Worm (Caenorhabditis elegans) whole organism, mixed stage, embryonic: Measurements from ENCODE around the gene yap-1.

Experiments used
- M03D4.4 ChIP-seq: sonication (generic microtip); optimal IDR thresholded peaks from 2 replicates; lab custom pipeline; 2017; ENCODE audit warnings: mild to moderate bottlenecking, missing genetic modification characterization, missing compliant biosample characterization
- bed-3 ChIP-seq: fragments of 200-800 bp; sonication (Bioruptor generic); optimal IDR thresholded peaks from 3 replicates; lab custom pipeline; 2018; ENCODE audit warnings: mild to moderate bottlenecking, missing genetic modification characterization, moderate library complexity, missing compliant biosample characterization
- drap-1 ChIP-seq: fragments of 200-800 bp; sonication (Bioruptor generic); optimal IDR thresholded peaks from 3 replicates; lab custom pipeline; 2018; ENCODE audit warnings: mild to moderate bottlenecking, missing genetic modification characterization, missing compliant biosample characterization
- elt-3 ChIP-seq: fragments of 150-350 bp; optimal IDR thresholded peaks from 2 replicates; lab custom pipeline; 2014; ENCODE audit warnings: missing biosample characterization, missing genetic modification characterization
- mep-1 ChIP-seq: fragments of 150-350 bp; optimal IDR thresholded peaks from 2 replicates; lab custom pipeline; 2017; ENCODE audit warnings: missing biosample characterization, missing genetic modification reagents, missing genetic modification characterization, inconsistent platforms
- nhr-28 ChIP-seq: fragments of 150-350 bp; optimal IDR thresholded peaks from 2 replicates; lab custom pipeline; 2014; ENCODE audit warnings: missing biosample characterization, missing genetic modification characterization
- unc-39 ChIP-seq: fragments of 150-350 bp; optimal IDR thresholded peaks from 2 replicates; lab custom pipeline; 2014; ENCODE audit warnings: missing biosample characterization, missing genetic modification characterization

DNA sequence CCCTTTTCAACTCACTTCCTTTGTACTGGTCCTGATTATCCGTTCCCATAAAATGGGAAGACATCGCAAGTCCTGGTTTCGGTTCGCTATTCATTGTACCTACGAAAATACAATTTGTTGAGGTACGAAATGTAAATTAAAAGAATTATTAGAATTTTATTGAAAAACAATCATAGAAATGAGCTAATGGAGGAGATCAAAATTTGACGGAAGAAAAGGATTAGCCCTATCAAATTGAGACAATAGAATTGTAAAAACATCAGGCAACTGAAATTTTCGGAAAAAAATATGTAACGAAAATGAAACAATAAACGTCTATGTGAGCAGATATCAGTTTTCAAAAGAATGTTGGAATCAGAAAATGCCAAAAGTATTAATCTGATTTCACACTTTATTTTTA lies 30.2 kb downstream of the yap-1 start, which contains the start of gene mbr-1:
- TF ChIP-seq drap-1 (GFP tag; lab: Kevin White, UChicago) (no peak), bed-3 (GFP tag; lab: Kevin White, UChicago) (no peak), mep-1 (tag; lab: Kevin White, UChicago) (no peak), elt-3 (tag; lab: Kevin White, UChicago) (no peak), nhr-28 (tag; lab: Kevin White, UChicago) (no peak), M03D4.4 (tag; lab: Kevin White, UChicago) (no peak), unc-39 (no peak)
